Fruit fly (Drosophila melanogaster) whole organism, embryonic: Measurements from ENCODE around the gene IscU.

Experiments used
- ATbp ChIP-seq: fragments of 200-800 bp; sonication (Bioruptor generic); optimal IDR thresholded peaks from 2 replicates; lab custom pipeline; 2017; ENCODE audit warnings: missing biosample characterization, mild to moderate bottlenecking, missing genetic modification characterization, missing genetic modification reagents
- B-H2 ChIP-seq: fragments of 200-800 bp; sonication (Bioruptor generic); optimal IDR thresholded peaks from 2 replicates; lab custom pipeline; 2018; ENCODE audit warnings: missing biosample characterization, mild to moderate bottlenecking, missing genetic modification characterization
- CG10462 ChIP-seq: fragments of 200-800 bp; sonication (Bioruptor generic); optimal IDR thresholded peaks from 2 replicates; lab custom pipeline; 2016; ENCODE audit warnings: missing biosample characterization, missing genetic modification characterization
- CG10543 ChIP-seq: fragments of 200-800 bp; sonication (Bioruptor generic); optimal IDR thresholded peaks from 3 replicates; lab custom pipeline; 2017; ENCODE audit warnings: missing biosample characterization, mild to moderate bottlenecking, missing genetic modification characterization, moderate library complexity
- CG10959 ChIP-seq: fragments of 200-800 bp; sonication (Bioruptor generic); IDR thresholded peaks from 2 replicates; pipeline ENCODE4 v1.3.6; 2022; ENCODE audit warnings: missing biosample characterization, missing genetic modification characterization
- CG12769 ChIP-seq: fragments of 200-800 bp; sonication (Bioruptor generic); optimal IDR thresholded peaks from 2 replicates; lab custom pipeline; 2019; ENCODE audit warnings: missing biosample characterization, mild to moderate bottlenecking, missing genetic modification characterization, moderate library complexity
- CG14441 ChIP-seq: fragments of 200-800 bp; sonication (Bioruptor generic); IDR thresholded peaks from 2 replicates; pipeline ENCODE4 v1.3.6; 2022; ENCODE audit warnings: missing biosample characterization, missing genetic modification characterization
- CG14860 ChIP-seq: fragments of 200-800 bp; sonication (Bioruptor generic); IDR thresholded peaks from 3 replicates; pipeline ENCODE4 v1.3.6; 2022; ENCODE audit warnings: missing biosample characterization, missing genetic modification characterization; ENCODE audit not compliant: partially characterized antibody
- CG18011 ChIP-seq: fragments of 200-800 bp; sonication (Bioruptor generic); optimal IDR thresholded peaks from 2 replicates; lab custom pipeline; 2017; ENCODE audit warnings: missing biosample characterization, missing genetic modification characterization, mild to moderate bottlenecking, moderate library complexity, missing genotype
- CG18476 ChIP-seq: fragments of 200-800 bp; sonication (Bioruptor generic); optimal IDR thresholded peaks from 2 replicates; lab custom pipeline; 2016; ENCODE audit warnings: missing biosample characterization, mild to moderate bottlenecking, missing genetic modification characterization
- CG2116 ChIP-seq: fragments of 200-800 bp; sonication (Bioruptor generic); optimal IDR thresholded peaks from 3 replicates; lab custom pipeline; 2018; ENCODE audit warnings: missing biosample characterization, mild to moderate bottlenecking, missing genetic modification characterization
- CG2202 ChIP-seq: fragments of 200-800 bp; sonication (Bioruptor generic); optimal IDR thresholded peaks from 2 replicates; lab custom pipeline; 2018; ENCODE audit warnings: missing biosample characterization, mild to moderate bottlenecking, missing genetic modification characterization
- CG34376 ChIP-seq: fragments of 200-800 bp; sonication (Bioruptor generic); optimal IDR thresholded peaks from 2 replicates; lab custom pipeline; 2018; ENCODE audit warnings: missing biosample characterization, mild to moderate bottlenecking, missing genetic modification characterization
- CG4282 ChIP-seq: fragments of 200-800 bp; sonication (Bioruptor generic); optimal IDR thresholded peaks from 2 replicates; lab custom pipeline; 2016; ENCODE audit warnings: missing biosample characterization, missing genetic modification characterization
- CG7839 ChIP-seq: fragments of 200-800 bp; sonication (Bioruptor generic); optimal IDR thresholded peaks from 3 replicates; lab custom pipeline; 2018; ENCODE audit warnings: missing biosample characterization, mild to moderate bottlenecking, missing genetic modification characterization, moderate library complexity
- D ChIP-seq, 2 experiments: fragments of 200-800 bp in 1 of 2; fragments of >200 bp in 1 of 2; sonication (Bioruptor generic) in 1 of 2; optimal IDR thresholded peaks; 2 replicates in 1 of 2; 3 replicates in 1 of 2; lab custom pipeline; 2017; ENCODE audit warnings: mild to moderate bottlenecking in 1 of 2, missing biosample characterization in 1 of 2, missing genetic modification characterization in 1 of 2, missing genetic modification reagents in 1 of 2
- Dek ChIP-seq: fragments of 200-800 bp; sonication (Bioruptor generic); optimal IDR thresholded peaks from 3 replicates; lab custom pipeline; 2019; ENCODE audit warnings: missing biosample characterization, mild to moderate bottlenecking, missing genetic modification characterization, moderate library complexity
- Dip2 ChIP-seq: fragments of 200-800 bp; sonication (Bioruptor generic); IDR thresholded peaks from 2 replicates; pipeline ENCODE4 v1.3.6; 2022; ENCODE audit warnings: missing biosample characterization, missing genetic modification characterization
- Doc2 ChIP-seq: fragments of 200-800 bp; sonication (Bioruptor generic); IDR thresholded peaks from 2 replicates; pipeline ENCODE4 v1.3.6; 2022; ENCODE audit warnings: missing biosample characterization, missing genetic modification characterization
- Drgx ChIP-seq: fragments of 200-800 bp; sonication (Bioruptor generic); IDR thresholded peaks from 2 replicates; pipeline ENCODE4 v1.3.6; 2022; ENCODE audit warnings: missing biosample characterization, missing genetic modification characterization
- ERR ChIP-seq: fragments of 200-800 bp; sonication (Bioruptor generic); optimal IDR thresholded peaks from 2 replicates; lab custom pipeline; 2016; ENCODE audit warnings: missing biosample characterization, missing genetic modification characterization
- H2.0 ChIP-seq: fragments of 200-800 bp; sonication (Bioruptor generic); IDR thresholded peaks from 2 replicates; pipeline ENCODE4 v1.3.6; 2022; ENCODE audit warnings: missing biosample characterization, missing genetic modification characterization
- HLH54F ChIP-seq: fragments of 200-800 bp; sonication (Bioruptor generic); optimal IDR thresholded peaks from 3 replicates; lab custom pipeline; 2016; ENCODE audit warnings: missing biosample characterization, missing genetic modification characterization
- Hr39 ChIP-seq: fragments of >200 bp; optimal IDR thresholded peaks from 2 replicates; lab custom pipeline; 2017
- MESR4 ChIP-seq: fragments of 200-800 bp; sonication (Bioruptor generic); optimal IDR thresholded peaks from 2 replicates; lab custom pipeline; 2018; ENCODE audit warnings: missing biosample characterization, mild to moderate bottlenecking, missing genetic modification characterization, moderate library complexity
- Meics ChIP-seq: fragments of 200-800 bp; sonication (Bioruptor generic); optimal IDR thresholded peaks from 2 replicates; lab custom pipeline; 2017; ENCODE audit warnings: missing biosample characterization, mild to moderate bottlenecking, missing genetic modification characterization
- PHDP ChIP-seq: fragments of 200-800 bp; sonication (Bioruptor generic); optimal IDR thresholded peaks from 3 replicates; lab custom pipeline; 2018; ENCODE audit warnings: missing biosample characterization, mild to moderate bottlenecking, missing genetic modification characterization, moderate library complexity
- Stat92E ChIP-seq, 3 experiments: fragments of >200 bp in 2 of 3; fragments of 200-800 bp in 1 of 3; sonication (Bioruptor generic) in 1 of 3; optimal IDR thresholded peaks; 2 replicates each; lab custom pipeline; 2017 to 2019; ENCODE audit warnings: missing biosample characterization in 3 of 3, missing genetic modification characterization in 3 of 3, mild to moderate bottlenecking in 1 of 3, moderate library complexity in 1 of 3
- Trl ChIP-seq, 3 experiments: fragments of >200 bp in 2 of 3; fragments of 200-800 bp in 1 of 3; sonication (Bioruptor generic) in 1 of 3; optimal IDR thresholded peaks; 2 replicates in 1 of 3; 3 replicates in 2 of 3; lab custom pipeline; 2016 to 2017; ENCODE audit warnings: missing biosample characterization in 1 of 3, missing genetic modification characterization in 1 of 3
- ac ChIP-seq: fragments of 200-800 bp; sonication (Bioruptor generic); optimal IDR thresholded peaks from 3 replicates; lab custom pipeline; 2017; ENCODE audit warnings: missing biosample characterization, mild to moderate bottlenecking, missing genetic modification characterization
- aop ChIP-seq: fragments of 200-800 bp; sonication (Bioruptor generic); IDR thresholded peaks from 2 replicates; pipeline ENCODE4 v1.3.6; 2022; ENCODE audit warnings: missing biosample characterization, missing genetic modification characterization
- ap ChIP-seq: fragments of 200-800 bp; sonication (Bioruptor generic); IDR thresholded peaks from 2 replicates; pipeline ENCODE4 v1.3.6; 2022; ENCODE audit warnings: missing biosample characterization, missing genetic modification characterization
- az2 ChIP-seq: fragments of 200-800 bp; sonication (Bioruptor generic); optimal IDR thresholded peaks from 3 replicates; lab custom pipeline; 2016; ENCODE audit warnings: missing biosample characterization, missing genetic modification characterization
- disco-r ChIP-seq: fragments of 200-800 bp; sonication (Bioruptor generic); optimal IDR thresholded peaks from 2 replicates; lab custom pipeline; 2016; ENCODE audit warnings: missing biosample characterization, missing genetic modification characterization
- gfzf ChIP-seq: fragments of 200-800 bp; sonication (Bioruptor generic); optimal IDR thresholded peaks from 2 replicates; lab custom pipeline; 2016; ENCODE audit warnings: missing biosample characterization, mild to moderate bottlenecking, missing genetic modification characterization, moderate library complexity
- hbn ChIP-seq: fragments of 200-800 bp; sonication (Bioruptor generic); IDR thresholded peaks from 2 replicates; pipeline ENCODE4 v1.3.6; 2022; ENCODE audit warnings: missing biosample characterization, missing genetic modification characterization; ENCODE audit not compliant: partially characterized antibody
- klu ChIP-seq: fragments of 200-800 bp; sonication (Bioruptor generic); IDR thresholded peaks from 2 replicates; pipeline ENCODE4 v1.3.6; 2022; ENCODE audit warnings: missing biosample characterization, missing genetic modification characterization
- lmd ChIP-seq: fragments of 200-800 bp; sonication (Bioruptor generic); IDR thresholded peaks from 2 replicates; pipeline ENCODE4 v1.3.6; 2022; ENCODE audit warnings: missing biosample characterization, missing genetic modification characterization
- maf-S ChIP-seq: fragments of 200-800 bp; sonication (Bioruptor generic); optimal IDR thresholded peaks from 2 replicates; lab custom pipeline; 2016; ENCODE audit warnings: missing biosample characterization, missing genetic modification characterization
- nmo ChIP-seq: fragments of 200-800 bp; sonication (Bioruptor generic); optimal IDR thresholded peaks from 2 replicates; lab custom pipeline; 2018; ENCODE audit warnings: missing biosample characterization, mild to moderate bottlenecking, missing genetic modification characterization, moderate library complexity
- pfk ChIP-seq: fragments of 200-800 bp; sonication (Bioruptor generic); optimal IDR thresholded peaks from 2 replicates; lab custom pipeline; 2018; ENCODE audit warnings: missing biosample characterization, mild to moderate bottlenecking, missing genetic modification characterization, moderate library complexity
- pros ChIP-seq: fragments of 200-800 bp; sonication (Bioruptor generic); optimal IDR thresholded peaks from 3 replicates; lab custom pipeline; 2019; ENCODE audit warnings: missing biosample characterization, mild to moderate bottlenecking, missing genetic modification characterization, moderate library complexity
- ro ChIP-seq: fragments of 200-800 bp; sonication (Bioruptor generic); IDR thresholded peaks from 2 replicates; pipeline ENCODE4 v1.3.6; 2022; ENCODE audit warnings: missing biosample characterization, missing genetic modification characterization
- sim ChIP-seq: fragments of 200-800 bp; sonication (Bioruptor generic); IDR thresholded peaks from 2 replicates; pipeline ENCODE4 v1.3.6; 2022; ENCODE audit warnings: missing biosample characterization, missing genetic modification characterization
- so ChIP-seq: fragments of 200-800 bp; sonication (Bioruptor generic); IDR thresholded peaks from 3 replicates; pipeline ENCODE4 v1.3.6; 2022; ENCODE audit warnings: missing biosample characterization, missing genetic modification characterization
- twi ChIP-seq: fragments of 200-800 bp; optimal IDR thresholded peaks from 2 replicates; lab custom pipeline; 2019; ENCODE audit warnings: missing biosample characterization, mild to moderate bottlenecking, missing genetic modification characterization, moderate library complexity
- vfl ChIP-seq: fragments of 200-800 bp; sonication (Bioruptor generic); optimal IDR thresholded peaks from 2 replicates; lab custom pipeline; 2016; ENCODE audit warnings: missing biosample characterization, missing genetic modification characterization
- vnd ChIP-seq: fragments of 200-800 bp; sonication (Bioruptor generic); IDR thresholded peaks from 3 replicates; pipeline ENCODE4 v1.3.6; 2022; ENCODE audit warnings: missing biosample characterization, missing genetic modification characterization; ENCODE audit not compliant: partially characterized antibody
- wor ChIP-seq: fragments of 200-800 bp; sonication (Bioruptor generic); IDR thresholded peaks from 2 replicates; pipeline ENCODE4 v1.3.6; 2022; ENCODE audit warnings: missing biosample characterization, missing genetic modification characterization
- zfh1 ChIP-seq: fragments of 200-800 bp; sonication (Bioruptor generic); IDR thresholded peaks from 3 replicates; pipeline ENCODE4 v1.3.6; 2022; ENCODE audit warnings: missing biosample characterization, missing genetic modification characterization

IscU gene

dm6 chr3R:8784788-8785187, 39.2 kb downstream of the IscU start (continued):
- no peak for TF ChIP-seq CG14860
- TF ChIP-seq pros (GFP tag; lab: Kevin White, UChicago): no peak
- no peak for TF ChIP-seq Doc2 (GFP tag; lab: Robert Waterston, UW)
- TF ChIP-seq klu: no peak
- TF ChIP-seq CG14441: peak; percentile 68
- no peak for TF ChIP-seq CG34376 (GFP tag; lab: Kevin White, UChicago)
- peak; percentile 55 for TF ChIP-seq H2.0 (GFP tag; lab: Robert Waterston, UW)
- no peak for TF ChIP-seq CG10543
- TF ChIP-seq lmd (GFP tag; lab: Robert Waterston, UW): peak; percentile 67
- TF ChIP-seq D (optimal IDR thresholded peaks at IDR 0.05; lab: Kevin White, UChicago): no peak
- TF ChIP-seq D (GFP tag; optimal IDR thresholded peaks at IDR 0.05; lab: Kevin White, UChicago): no peak
- TF ChIP-seq vnd (GFP tag; lab: Robert Waterston, UW): no peak
- TF ChIP-seq CG7839 (tag; lab: Kevin White, UChicago): no peak
- TF ChIP-seq ap (GFP tag; lab: Robert Waterston, UW): no peak
- no peak for TF ChIP-seq Meics (GFP tag; lab: Kevin White, UChicago)
- TF ChIP-seq nmo: peak; percentile 22
- peak; percentile 12 for TF ChIP-seq ATbp (GFP tag; lab: Kevin White, UChicago)
- TF ChIP-seq az2: no peak
- peak; percentile 49 for TF ChIP-seq HLH54F (GFP tag; lab: Kevin White, UChicago)
- TF ChIP-seq vfl: no peak
- peak; percentile 76 for TF ChIP-seq Drgx (GFP tag; lab: Robert Waterston, UW)
- no peak for TF ChIP-seq CG4282
- peak; percentile 3 for TF ChIP-seq CG18476 (GFP tag; lab: Kevin White, UChicago)
- no peak for TF ChIP-seq pfk
- 0 out of 2 replicates have a peak, but pooled peaks have one; percentile 23 for TF ChIP-seq ro
- TF ChIP-seq so: peak; percentile 37; the same call in 1 of the 3 replicates
- TF ChIP-seq CG18011: no peak
- no peak for TF ChIP-seq twi (tag; lab: Kevin White, UChicago)
- TF ChIP-seq B-H2 (GFP tag; lab: Kevin White, UChicago): no peak
- no peak for TF ChIP-seq Hr39 (lab: Kevin White, UChicago)
- no peak for TF ChIP-seq PHDP (tag; lab: Kevin White, UChicago)
- TF ChIP-seq zfh1 (GFP tag; lab: Robert Waterston, UW): peak; percentile 63; the same call in 2 of the 3 replicates
- TF ChIP-seq CG10959 (GFP tag; lab: Robert Waterston, UW): no peak
- TF ChIP-seq gfzf (GFP tag; lab: Kevin White, UChicago): no peak
- no peak for TF ChIP-seq Dek
- TF ChIP-seq Dip2 (GFP tag; lab: Robert Waterston, UW): no peak
- no peak for TF ChIP-seq ERR
- TF ChIP-seq Trl (optimal IDR thresholded peaks at IDR 0.05; lab: Kevin White, UChicago): no peak
- peak; percentile 24 for TF ChIP-seq Trl (GFP tag; optimal IDR thresholded peaks at IDR 0.05; lab: Kevin White, UChicago)
- no peak for TF ChIP-seq disco-r
- no peak for TF ChIP-seq maf-S (GFP tag; lab: Kevin White, UChicago)
- peak; percentile 15 for TF ChIP-seq CG2116 (GFP tag; lab: Kevin White, UChicago)
- TF ChIP-seq CG10462 (GFP tag; lab: Kevin White, UChicago): no peak
- no peak for TF ChIP-seq sim (GFP tag; lab: Robert Waterston, UW)
- no peak for TF ChIP-seq MESR4 (GFP tag; lab: Kevin White, UChicago)
- TF ChIP-seq Stat92E (GFP tag; optimal IDR thresholded peaks at IDR 0.05; lab: Kevin White, UChicago): no peak
- no peak for TF ChIP-seq wor (GFP tag; lab: Robert Waterston, UW)
- no peak for TF ChIP-seq CG12769 (tag; lab: Kevin White, UChicago)
- no peak for TF ChIP-seq CG2202
- TF ChIP-seq ac: no peak
- no peak for TF ChIP-seq aop
- no peak for TF ChIP-seq hbn (GFP tag; lab: Robert Waterston, UW)
